Fruit fly (Drosophila melanogaster): ENCODE results near the gene Akap200.

The Akap200 gene

dm6 chr2L:8384108-8384601, 31.3 kb upstream of the Akap200 start, which contains the start of the genes Dad1 and CG13384 (continued):
- peak; percentile 90 for TF ChIP-seq lbe (GFP tag; optimal IDR thresholded peaks at IDR 0.05)
- no peak for TF ChIP-seq yki (optimal IDR thresholded peaks at IDR 0.05)
- peak; percentile 90 for TF ChIP-seq fd96Cb (tag; optimal IDR thresholded peaks at IDR 0.05)
- peak; percentile 93 for TF ChIP-seq CG13775 (GFP tag; optimal IDR thresholded peaks at IDR 0.05)
- TF ChIP-seq CG10959 (GFP tag; IDR thresholded peaks at IDR 0.05) = peak; percentile 69
- peak; percentile 60 for TF ChIP-seq CG7928 (GFP tag; optimal IDR thresholded peaks at IDR 0.05)
- peak; percentile 33; the same call in 1 of the 3 replicates for TF ChIP-seq Opbp (GFP tag; IDR thresholded peaks at IDR 0.05; ENCODE audit: partially characterized antibody)
- TF ChIP-seq CG4617 (GFP tag; optimal IDR thresholded peaks at IDR 0.05; ENCODE audit: borderline replicate concordance) = peak; percentile 50
- peak; percentile 79 for TF ChIP-seq Deaf1 (tag; optimal IDR thresholded peaks at IDR 0.05)
- TF ChIP-seq org-1 (GFP tag; optimal IDR thresholded peaks at IDR 0.05) = peak; percentile 75
- peak in 1 of 3 experiments; percentile 81 for TF ChIP-seq Stat92E (GFP tag; optimal IDR thresholded peaks at IDR 0.05)
- TF ChIP-seq Mes4 (GFP tag; optimal IDR thresholded peaks at IDR 0.05) = peak; percentile 29
- peak; percentile 45; the same call in 1 of the 2 replicates for TF ChIP-seq amos (GFP tag; IDR thresholded peaks at IDR 0.05; ENCODE audit: partially characterized antibody)
- no peak; the same call in 1 of the 2 replicates for TF ChIP-seq bbx (GFP tag; IDR thresholded peaks at IDR 0.05; ENCODE audit: partially characterized antibody)
- peak; percentile 83 for TF ChIP-seq CG4820 (GFP tag; optimal IDR thresholded peaks at IDR 0.05)
- TF ChIP-seq Xbp1 (GFP tag; optimal IDR thresholded peaks at IDR 0.05) = peak; percentile 95
- peak; percentile 86 for TF ChIP-seq HmgZ (tag; optimal IDR thresholded peaks at IDR 0.05)
- peak; percentile 78 for TF ChIP-seq gsb (GFP tag; IDR thresholded peaks at IDR 0.05)
- TF ChIP-seq CG4854 (GFP tag; optimal IDR thresholded peaks at IDR 0.05) = peak; percentile 75
- TF ChIP-seq CG7372 (GFP tag; IDR thresholded peaks at IDR 0.05) = peak; percentile 91
- peak; percentile 89 for TF ChIP-seq CG11504 (tag; optimal IDR thresholded peaks at IDR 0.05)
- TF ChIP-seq CG7745 (tag; optimal IDR thresholded peaks at IDR 0.05) = no peak
- peak; percentile 69 for TF ChIP-seq mam (GFP tag; optimal IDR thresholded peaks at IDR 0.05)
- TF ChIP-seq gt (GFP tag; IDR thresholded peaks at IDR 0.05) = peak; percentile 77
- TF ChIP-seq CG15514 (GFP tag; optimal IDR thresholded peaks at IDR 0.05) = peak; percentile 89
- no peak for TF ChIP-seq vnd (GFP tag; IDR thresholded peaks at IDR 0.05; ENCODE audit: partially characterized antibody)
- TF ChIP-seq fd3F (GFP tag; optimal IDR thresholded peaks at IDR 0.05) = peak; percentile 92
- no peak for TF ChIP-seq nau (GFP tag; optimal IDR thresholded peaks at IDR 0.05)
- peak; percentile 93 for TF ChIP-seq CG18619 (GFP tag; optimal IDR thresholded peaks at IDR 0.05)
- peak; percentile 85 for TF ChIP-seq peb (GFP tag; IDR thresholded peaks at IDR 0.05)
- TF ChIP-seq Bgb (GFP tag; IDR thresholded peaks at IDR 0.05; ENCODE audit: partially characterized antibody) = peak; percentile 47; the same call in 1 of the 2 replicates
- TF ChIP-seq zen2 (GFP tag; IDR thresholded peaks at IDR 0.05; ENCODE audit: partially characterized antibody) = no peak
- peak; percentile 75 to 94 for TF ChIP-seq Hr51 (GFP tag; optimal IDR thresholded peaks at IDR 0.05)
- TF ChIP-seq rib (GFP tag; IDR thresholded peaks at IDR 0.05) = peak; percentile 88
- peak; percentile 87 for TF ChIP-seq CG10366 (GFP tag; IDR thresholded peaks at IDR 0.05)
- peak; percentile 97 for TF ChIP-seq CG9932 (GFP tag; IDR thresholded peaks at IDR 0.05)
- TF ChIP-seq CG11723 (GFP tag; optimal IDR thresholded peaks at IDR 0.05) = peak; percentile 74
- peak; percentile 31 for TF ChIP-seq CG17912 (GFP tag; optimal IDR thresholded peaks at IDR 0.05)
- peak; percentile 92 for TF ChIP-seq CG4424 (GFP tag; optimal IDR thresholded peaks at IDR 0.05)
- TF ChIP-seq PHDP (tag; optimal IDR thresholded peaks at IDR 0.05) = peak; percentile 96
- no peak for TF ChIP-seq D (optimal IDR thresholded peaks at IDR 0.05)
- peak; percentile 81 for TF ChIP-seq D (GFP tag; optimal IDR thresholded peaks at IDR 0.05)
- peak; percentile 35 for TF ChIP-seq shn (GFP tag; optimal IDR thresholded peaks at IDR 0.05)
- no peak for TF ChIP-seq hkb (optimal IDR thresholded peaks at IDR 0.05)
- TF ChIP-seq hkb (GFP tag; IDR thresholded peaks at IDR 0.05) = peak; percentile 85
- TF ChIP-seq CG9797 (GFP tag; optimal IDR thresholded peaks at IDR 0.05) = peak; percentile 69
- no peak for TF ChIP-seq pan (optimal IDR thresholded peaks at IDR 0.05)
- peak in 1 of 2 experiments; percentile 93 for TF ChIP-seq pan (GFP tag; optimal IDR thresholded peaks at IDR 0.05 in 1 of 2, IDR thresholded peaks at IDR 0.05 in 1 of 2)
- peak; percentile 38 for TF ChIP-seq CG10565 (GFP tag; optimal IDR thresholded peaks at IDR 0.05)
- TF ChIP-seq crc (GFP tag; optimal IDR thresholded peaks at IDR 0.05) = no peak

All from whole organism, embryonic.